Fruit fly (Drosophila melanogaster): ENCODE data around the gene CG7992.
A peak's percentile ranks its signal among the peaks of the same experiment; 100 is the strongest.

DNA sequence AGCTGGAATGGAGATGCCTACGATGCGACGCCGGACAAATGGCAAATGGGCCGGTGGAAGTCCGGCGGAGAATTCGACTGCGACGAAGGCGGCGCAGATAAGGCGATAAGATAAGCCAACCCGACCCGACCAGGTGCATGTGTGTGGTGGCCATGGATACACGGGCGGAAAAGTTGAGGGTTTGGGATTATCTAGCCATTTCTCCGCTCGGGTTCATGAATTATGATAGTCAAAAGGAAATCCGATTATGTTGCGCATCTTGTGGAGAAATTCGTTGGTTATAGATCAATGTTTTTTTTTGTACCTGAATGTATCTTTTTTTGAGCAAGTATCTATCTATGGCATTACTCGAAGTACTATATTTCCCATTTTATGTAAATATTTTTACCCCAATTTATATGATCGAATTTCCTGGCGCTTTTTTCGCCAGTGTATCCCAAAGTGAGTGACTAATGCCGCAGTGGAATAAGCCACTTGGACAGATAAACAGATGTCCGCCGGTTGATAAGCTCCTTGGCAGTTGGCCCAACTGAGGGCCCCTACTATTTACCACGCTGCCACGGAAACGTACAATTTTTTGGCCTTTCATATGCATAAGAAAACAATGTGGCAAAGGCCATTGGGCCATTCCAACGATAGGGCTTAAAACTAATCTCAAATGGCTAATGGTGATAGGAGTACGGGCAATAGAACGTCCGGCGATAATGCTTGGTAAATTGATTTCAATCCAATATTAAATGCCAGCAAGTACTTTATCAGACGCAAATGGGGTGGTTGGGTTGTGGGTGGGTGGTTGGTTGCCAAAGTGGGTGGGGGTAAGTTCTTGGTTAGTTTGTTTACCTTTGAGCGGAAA lies at the start of gene CG7992:
- TF ChIP-seq CG14711 (tag; optimal IDR thresholded peaks at IDR 0.05) (peak; percentile 59), cnc (optimal IDR thresholded peaks at IDR 0.05) (no peak), CG7101 (tag; optimal IDR thresholded peaks at IDR 0.05) (peak; percentile 58), CG7045 (GFP tag; optimal IDR thresholded peaks at IDR 0.05) (no peak)
